Worm (Caenorhabditis elegans) whole organism, late embryonic: ENCODE results near the gene kars-1.

Experiments
- C08G9.2 ChIP-seq: sonication (generic microtip); optimal IDR thresholded peaks from 2 replicates; lab custom pipeline; 2016; ENCODE audit warnings: mild to moderate bottlenecking, missing genetic modification characterization, moderate library complexity, missing compliant biosample characterization
- F13H6.1 ChIP-seq: sonication (generic microtip); optimal IDR thresholded peaks from 2 replicates; lab custom pipeline; 2016; ENCODE audit warnings: missing genetic modification characterization, missing compliant biosample characterization
- ama-1 ChIP-seq: fragments of 150-350 bp; optimal IDR thresholded peaks from 2 replicates; lab custom pipeline; 2014
- dmd-4 ChIP-seq: sonication (generic microtip); optimal IDR thresholded peaks from 2 replicates; lab custom pipeline; 2016; ENCODE audit warnings: borderline replicate concordance, missing genetic modification characterization, missing compliant biosample characterization
- hlh-30 ChIP-seq: sonication (generic microtip); optimal IDR thresholded peaks from 2 replicates; lab custom pipeline; 2017; ENCODE audit warnings: antibody characterized with exemption, missing genetic modification characterization, missing compliant biosample characterization; ENCODE audit not compliant: insufficient read depth
- nhr-11 ChIP-seq: fragments of 150-350 bp; optimal IDR thresholded peaks from 2 replicates; lab custom pipeline; 2014; ENCODE audit warnings: missing biosample characterization, missing genetic modification characterization
- pha-4 ChIP-seq: fragments of 150-350 bp; optimal IDR thresholded peaks from 2 replicates; lab custom pipeline; 2018; ENCODE audit warnings: missing biosample characterization, missing genetic modification reagents, missing genetic modification characterization
- tbx-2 ChIP-seq: sonication (generic microtip); optimal IDR thresholded peaks from 2 replicates; lab custom pipeline; 2016; ENCODE audit warnings: missing genetic modification characterization, missing compliant biosample characterization
- unc-86 ChIP-seq: sonication (generic microtip); optimal IDR thresholded peaks from 2 replicates; lab custom pipeline; 2016; ENCODE audit warnings: missing genetic modification characterization, missing compliant biosample characterization

DNA sequence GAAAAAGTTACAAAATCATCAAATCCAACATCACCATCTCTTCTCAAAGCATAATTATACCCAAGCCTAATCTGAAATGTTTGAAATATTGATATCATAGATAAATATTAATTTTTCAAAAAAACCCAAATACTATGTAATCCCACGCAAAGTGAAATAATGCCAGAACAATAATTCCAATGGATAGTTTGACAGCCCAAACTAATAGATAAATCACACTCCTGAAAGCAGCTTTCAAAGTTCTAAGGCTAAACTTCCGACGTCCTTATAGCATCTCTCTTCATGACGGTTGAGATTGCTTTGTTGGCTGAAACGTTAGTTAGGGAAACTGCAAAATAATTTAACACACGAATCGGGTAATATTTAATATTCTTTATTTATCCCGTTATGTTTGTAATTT is 27.0 kb upstream of the kars-1 start:
- TF ChIP-seq ama-1 (lab: Kevin White, UChicago): no peak
- TF ChIP-seq pha-4: no peak
- no peak for TF ChIP-seq tbx-2 (tag; lab: Kevin White, UChicago)
- TF ChIP-seq unc-86 (tag; lab: Kevin White, UChicago): no peak
- TF ChIP-seq hlh-30 (tag; lab: Kevin White, UChicago): no peak
- TF ChIP-seq C08G9.2 (tag; lab: Kevin White, UChicago): no peak
- no peak for TF ChIP-seq nhr-11 (tag; lab: Kevin White, UChicago)
- TF ChIP-seq F13H6.1 (tag; lab: Kevin White, UChicago): no peak
- TF ChIP-seq dmd-4 (tag; lab: Kevin White, UChicago): no peak
